Fruit fly (Drosophila melanogaster): Measurements from ENCODE around the gene CG14411.

The CG14411 gene

DNA sequence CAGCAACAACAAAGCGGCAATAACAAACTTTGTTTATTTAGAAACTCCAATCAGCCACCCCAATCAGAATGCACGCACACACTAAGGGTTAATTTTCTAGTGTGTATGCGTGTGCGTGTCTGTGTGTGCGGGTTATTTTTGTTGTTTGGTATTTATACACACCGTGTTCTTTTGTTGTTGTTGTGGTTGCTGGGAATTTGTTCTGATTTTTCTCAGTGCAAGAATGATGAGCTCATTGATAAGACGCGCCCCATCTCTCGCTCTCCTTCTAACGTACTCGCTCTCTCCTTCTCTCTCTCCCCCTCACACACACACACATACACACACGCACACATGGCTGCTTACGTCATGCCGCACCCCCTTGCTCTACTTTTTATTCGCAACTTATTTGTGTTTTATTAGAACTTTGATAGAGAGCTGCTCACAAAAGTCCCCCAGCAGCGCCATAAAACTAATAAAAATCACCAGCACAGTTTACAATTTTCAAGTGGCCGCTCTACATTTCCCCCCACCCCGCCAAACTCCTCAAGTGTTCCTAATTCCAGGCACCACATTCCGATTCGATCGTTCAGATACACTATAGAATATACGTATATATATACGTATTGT, 7.4 kb downstream of the CG14411 start (continued):
- no peak for TF ChIP-seq lbe (GFP tag; optimal IDR thresholded peaks at IDR 0.05)
- peak; percentile 61 for TF ChIP-seq CG1832 (GFP tag; optimal IDR thresholded peaks at IDR 0.05)
- TF ChIP-seq CG42726 (GFP tag; IDR thresholded peaks at IDR 0.05; ENCODE audit: partially characterized antibody): 0 out of 2 replicates have a peak, but pooled peaks have one; percentile 37
- TF ChIP-seq CG33213 (GFP tag; optimal IDR thresholded peaks at IDR 0.05): peak; percentile 15
- peak; percentile 39 for TF ChIP-seq CG2712 (tag; optimal IDR thresholded peaks at IDR 0.05)
- TF ChIP-seq Ada2b (GFP tag; IDR thresholded peaks at IDR 0.05): peak; percentile 37; the same call in 1 of the 2 replicates
- TF ChIP-seq zfh1 (GFP tag; IDR thresholded peaks at IDR 0.05): peak; percentile 59; the same call in 1 of the 3 replicates
- TF ChIP-seq CG1602 (GFP tag; optimal IDR thresholded peaks at IDR 0.05): no peak
- peak; percentile 54; the same call in 1 of the 2 replicates for TF ChIP-seq lmd (GFP tag; IDR thresholded peaks at IDR 0.05)
- TF ChIP-seq fd3F (GFP tag; optimal IDR thresholded peaks at IDR 0.05): peak; percentile 17
- peak; percentile 35 for TF ChIP-seq CG15269 (tag; optimal IDR thresholded peaks at IDR 0.05)
- peak; percentile 49 for TF ChIP-seq CG8944 (GFP tag; optimal IDR thresholded peaks at IDR 0.05)
- no peak for TF ChIP-seq Asciz (GFP tag; optimal IDR thresholded peaks at IDR 0.05)
- TF ChIP-seq aop (GFP tag; IDR thresholded peaks at IDR 0.05): no peak
- TF ChIP-seq peb (GFP tag; IDR thresholded peaks at IDR 0.05): no peak
- no peak for TF ChIP-seq wor (GFP tag; IDR thresholded peaks at IDR 0.05)
- TF ChIP-seq Optix (GFP tag; IDR thresholded peaks at IDR 0.05): peak; percentile 53; the same call in 1 of the 3 replicates
- no peak for TF ChIP-seq MBD-R2 (GFP tag; IDR thresholded peaks at IDR 0.05)
- peak; percentile 67; the same call in 1 of the 2 replicates for TF ChIP-seq rib (GFP tag; IDR thresholded peaks at IDR 0.05)
- TF ChIP-seq Sox100B (GFP tag; optimal IDR thresholded peaks at IDR 0.05): no peak
- peak; percentile 4 for TF ChIP-seq CG12219 (GFP tag; optimal IDR thresholded peaks at IDR 0.05)
- no peak for TF ChIP-seq Opbp (GFP tag; IDR thresholded peaks at IDR 0.05; ENCODE audit: partially characterized antibody)
- TF ChIP-seq CG3407 (GFP tag; optimal IDR thresholded peaks at IDR 0.05): no peak
- no peak for TF ChIP-seq nmo (GFP tag; optimal IDR thresholded peaks at IDR 0.05)
- TF ChIP-seq CG9932 (GFP tag; IDR thresholded peaks at IDR 0.05): peak; percentile 71
- peak; percentile 67 for TF ChIP-seq row (GFP tag; IDR thresholded peaks at IDR 0.05)
- no peak for TF ChIP-seq D (optimal IDR thresholded peaks at IDR 0.05)
- TF ChIP-seq D (GFP tag; optimal IDR thresholded peaks at IDR 0.05): peak; percentile 31
- TF ChIP-seq MTF-1 (GFP tag; optimal IDR thresholded peaks at IDR 0.05; ENCODE audit: borderline replicate concordance): peak; percentile 52
- TF ChIP-seq gcm (GFP tag; optimal IDR thresholded peaks at IDR 0.05): peak; percentile 32
- TF ChIP-seq tup (GFP tag; optimal IDR thresholded peaks at IDR 0.05): no peak
- TF ChIP-seq stc (GFP tag; IDR thresholded peaks at IDR 0.05): 0 out of 2 replicates have a peak, but pooled peaks have one; percentile 30
- TF ChIP-seq twi (tag; optimal IDR thresholded peaks at IDR 0.05): no peak
- peak; percentile 70 for TF ChIP-seq dysf (GFP tag; IDR thresholded peaks at IDR 0.05)
- TF ChIP-seq CG12391 (tag; optimal IDR thresholded peaks at IDR 0.05): peak; percentile 7
- peak; percentile 52 for TF ChIP-seq CG14441 (GFP tag; IDR thresholded peaks at IDR 0.05)
- TF ChIP-seq CG3163 (GFP tag; optimal IDR thresholded peaks at IDR 0.05): peak; percentile 33
- no peak for TF ChIP-seq CG10654 (GFP tag; optimal IDR thresholded peaks at IDR 0.05)
- peak; percentile 42 for TF ChIP-seq crc (GFP tag; optimal IDR thresholded peaks at IDR 0.05)
- no peak for TF ChIP-seq CG18764 (GFP tag; optimal IDR thresholded peaks at IDR 0.05)
- TF ChIP-seq CG15514 (GFP tag; optimal IDR thresholded peaks at IDR 0.05): no peak
- TF ChIP-seq CG11093 (GFP tag; IDR thresholded peaks at IDR 0.05): no peak
- peak; percentile 70 for TF ChIP-seq zfh2 (GFP tag; optimal IDR thresholded peaks at IDR 0.05)
- TF ChIP-seq NFAT (GFP tag; IDR thresholded peaks at IDR 0.05): peak; percentile 66; the same call in 1 of the 2 replicates
- peak; percentile 3 for TF ChIP-seq CG4820 (GFP tag; optimal IDR thresholded peaks at IDR 0.05)
- peak; percentile 73 for TF ChIP-seq CG9876 (GFP tag; optimal IDR thresholded peaks at IDR 0.05)
- peak; percentile 33 for TF ChIP-seq emc (GFP tag; optimal IDR thresholded peaks at IDR 0.05)
- TF ChIP-seq lab (GFP tag; optimal IDR thresholded peaks at IDR 0.05): peak; percentile 71
- peak; percentile 23 for TF ChIP-seq CrebB (tag; optimal IDR thresholded peaks at IDR 0.05)
- peak; percentile 46 for TF ChIP-seq CHES-1-like (GFP tag; optimal IDR thresholded peaks at IDR 0.05)
